Worm (Caenorhabditis elegans) whole organism, L3 larva: Measurements from ENCODE around the gene Y49F6C.6.
A peak's percentile ranks its signal among the peaks of the same experiment; 100 is the strongest.

Source experiments
- R02D3.7 ChIP-seq: fragments of 150-350 bp; optimal IDR thresholded peaks from 2 replicates; lab custom pipeline; 2014; ENCODE audit warnings: missing biosample characterization, missing genetic modification characterization
- ZK546.5 ChIP-seq: sonication (generic microtip); optimal IDR thresholded peaks from 2 replicates; lab custom pipeline; 2017; ENCODE audit warnings: missing biosample characterization, missing genetic modification characterization
- aly-2 ChIP-seq: fragments of 150-350 bp; optimal IDR thresholded peaks from 2 replicates; lab custom pipeline; 2014; ENCODE audit warnings: missing biosample characterization, missing genetic modification characterization
- ama-1 ChIP-seq: fragments of 150-350 bp; optimal IDR thresholded peaks from 2 replicates; lab custom pipeline; 2018
- ceh-28 ChIP-seq: fragments of 150-350 bp; optimal IDR thresholded peaks from 2 replicates; lab custom pipeline; 2014; ENCODE audit warnings: missing biosample characterization, missing genetic modification reagents, missing genetic modification characterization
- ceh-82 ChIP-seq: fragments of 150-350 bp; optimal IDR thresholded peaks from 2 replicates; lab custom pipeline; 2014; ENCODE audit warnings: missing biosample characterization, missing genetic modification characterization
- ceh-9 ChIP-seq: sonication (generic microtip); optimal IDR thresholded peaks from 2 replicates; lab custom pipeline; 2018; ENCODE audit warnings: missing biosample characterization, missing genetic modification characterization
- elt-1 ChIP-seq: fragments of 150-350 bp; optimal IDR thresholded peaks from 2 replicates; lab custom pipeline; 2014; ENCODE audit warnings: missing biosample characterization, missing genetic modification characterization
- elt-3 ChIP-seq, 3 experiments: fragments of 150-350 bp in 1 of 3; sonication (generic microtip) in 2 of 3; optimal IDR thresholded peaks; 2 replicates in 2 of 3; 4 replicates in 1 of 3; lab custom pipeline; 2014 to 2017; ENCODE audit warnings: missing biosample characterization in 3 of 3, missing genetic modification characterization in 3 of 3
- eor-1 ChIP-seq, 2 experiments: fragments of 150-350 bp; optimal IDR thresholded peaks; 2 replicates each; lab custom pipeline; 2014 to 2018; ENCODE audit warnings: missing biosample characterization in 2 of 2, missing genetic modification characterization in 2 of 2
- fkh-10 ChIP-seq: sonication (generic microtip); optimal IDR thresholded peaks from 2 replicates; lab custom pipeline; 2017; ENCODE audit warnings: missing biosample characterization, missing genetic modification reagents, missing genetic modification characterization
- hmg-11 ChIP-seq: sonication (generic microtip); optimal IDR thresholded peaks from 2 replicates; lab custom pipeline; 2016; ENCODE audit warnings: missing genetic modification characterization, missing compliant biosample characterization
- jun-1 ChIP-seq: fragments of 150-350 bp; optimal IDR thresholded peaks from 2 replicates; lab custom pipeline; 2014; ENCODE audit warnings: missing biosample characterization, missing genetic modification reagents, missing genetic modification characterization
- lin-15B ChIP-seq: fragments of 150-350 bp; optimal IDR thresholded peaks from 2 replicates; lab custom pipeline; 2014; ENCODE audit warnings: missing biosample characterization, missing genetic modification characterization
- lin-39 ChIP-seq: fragments of 150-350 bp; optimal IDR thresholded peaks from 2 replicates; lab custom pipeline; 2018; ENCODE audit warnings: missing biosample characterization, missing genetic modification reagents, missing genetic modification characterization
- lsy-12 ChIP-seq: sonication (generic microtip); optimal IDR thresholded peaks from 2 replicates; lab custom pipeline; 2016; ENCODE audit warnings: mild to moderate bottlenecking, missing genetic modification characterization, missing compliant biosample characterization
- mml-1 ChIP-seq: fragments of 150-350 bp; sonication (generic microtip); optimal IDR thresholded peaks from 3 replicates; lab custom pipeline; 2014; ENCODE audit warnings: missing biosample characterization, missing genetic modification characterization
- nfya-1 ChIP-seq: sonication (generic microtip); optimal IDR thresholded peaks from 2 replicates; lab custom pipeline; 2017; ENCODE audit warnings: missing genetic modification characterization, mild to moderate bottlenecking, missing compliant biosample characterization, antibody characterized with exemption, moderate library complexity; ENCODE audit not compliant: insufficient read depth
- nhr-12 ChIP-seq: fragments of 150-350 bp; optimal IDR thresholded peaks from 2 replicates; lab custom pipeline; 2014; ENCODE audit warnings: missing biosample characterization, missing genetic modification characterization
- nhr-23 ChIP-seq: fragments of 150-350 bp; optimal IDR thresholded peaks from 2 replicates; lab custom pipeline; 2014; ENCODE audit warnings: missing biosample characterization, missing genetic modification reagents, missing genetic modification characterization
- nhr-43 ChIP-seq: sonication (generic microtip); optimal IDR thresholded peaks from 2 replicates; lab custom pipeline; 2016; ENCODE audit warnings: mild to moderate bottlenecking, missing genetic modification characterization, missing compliant biosample characterization; ENCODE audit not compliant: poor library complexity, severe bottlenecking
- nhr-67 ChIP-seq: fragments of 150-350 bp; optimal IDR thresholded peaks from 2 replicates; lab custom pipeline; 2014; ENCODE audit warnings: missing biosample characterization, missing genetic modification characterization
- nhr-76 ChIP-seq: fragments of 150-350 bp; sonication (generic microtip); optimal IDR thresholded peaks from 5 replicates; lab custom pipeline; 2014; ENCODE audit warnings: missing biosample characterization, missing genetic modification characterization
- nhr-77 ChIP-seq: fragments of 150-350 bp; optimal IDR thresholded peaks from 2 replicates; lab custom pipeline; 2014; ENCODE audit warnings: missing biosample characterization, missing genetic modification characterization
- pha-4 ChIP-seq: fragments of 150-350 bp; optimal IDR thresholded peaks from 2 replicates; lab custom pipeline; 2014; ENCODE audit warnings: missing biosample characterization, missing genetic modification reagents, missing genetic modification characterization
- pqm-1 ChIP-seq: fragments of 150-350 bp; optimal IDR thresholded peaks from 2 replicates; lab custom pipeline; 2017; ENCODE audit warnings: missing biosample characterization, missing genetic modification characterization, inconsistent platforms
- unc-39 ChIP-seq: sonication (generic microtip); optimal IDR thresholded peaks from 4 replicates; lab custom pipeline; 2017; ENCODE audit warnings: missing biosample characterization, missing genetic modification characterization
- zag-1 ChIP-seq: fragments of 150-350 bp; optimal IDR thresholded peaks from 2 replicates; lab custom pipeline; 2014; ENCODE audit warnings: missing biosample characterization, missing genetic modification characterization
- ztf-11 ChIP-seq: fragments of 150-350 bp; optimal IDR thresholded peaks from 2 replicates; lab custom pipeline; 2014; ENCODE audit warnings: missing biosample characterization, missing genetic modification characterization
- ztf-4 ChIP-seq: fragments of 150-350 bp; optimal IDR thresholded peaks from 2 replicates; lab custom pipeline; 2014; ENCODE audit warnings: missing biosample characterization, missing genetic modification characterization

The Y49F6C.6 gene

ce11 chrII:3371010-3371409, 4.0 kb upstream of the Y49F6C.6 start, which contains the start of gene bath-23:
Gene bath-23, plus strand, starts transcription at chrII:3371310.
- no peak for TF ChIP-seq lin-39 (tag; lab: Kevin White, UChicago)
- no peak for TF ChIP-seq eor-1 (tag; optimal IDR thresholded peaks at IDR 0.05; lab: Kevin White, UChicago)
- TF ChIP-seq R02D3.7 (tag; lab: Kevin White, UChicago) = no peak
- no peak for TF ChIP-seq pha-4 (tag; lab: Kevin White, UChicago)
- no peak for TF ChIP-seq nhr-23 (tag; lab: Kevin White, UChicago)
- TF ChIP-seq hmg-11 (tag; lab: Kevin White, UChicago) = no peak
- no peak for TF ChIP-seq zag-1 (tag; lab: Kevin White, UChicago)
- no peak for TF ChIP-seq ceh-82
- no peak for TF ChIP-seq ZK546.5 (tag; lab: Kevin White, UChicago)
- no peak for TF ChIP-seq jun-1 (tag; lab: Kevin White, UChicago)
- TF ChIP-seq lin-15B (tag; lab: Kevin White, UChicago) = no peak
- TF ChIP-seq nfya-1 (tag; lab: Kevin White, UChicago) = no peak
- no peak for TF ChIP-seq mml-1 (tag; lab: Kevin White, UChicago)
- no peak for TF ChIP-seq ztf-4 (tag; lab: Kevin White, UChicago)
- no peak for TF ChIP-seq nhr-77
- TF ChIP-seq ceh-28 (tag; lab: Kevin White, UChicago) = no peak

ce11 chrII:3370061-3370460, 3.1 kb upstream of the Y49F6C.6 start, which contains the start of gene Y49F6C.8:
Gene Y49F6C.8, minus strand, starts transcription at chrII:3370111.
- TF ChIP-seq zag-1 (tag; lab: Kevin White, UChicago) (no peak), nfya-1 (tag; lab: Kevin White, UChicago) (peak; percentile 96), nhr-67 (tag; lab: Kevin White, UChicago) (no peak)

ce11 chrII:3368097-3368496, 1.1 kb upstream of the Y49F6C.6 start, which contains the start of gene Y49F6C.7:
Gene Y49F6C.7, minus strand, starts transcription at chrII:3368197.
- TF ChIP-seq lin-39 (tag; lab: Kevin White, UChicago) (no peak), ceh-28 (tag; lab: Kevin White, UChicago) (no peak), nhr-76 (tag; lab: Kevin White, UChicago) (no peak), eor-1 (tag; optimal IDR thresholded peaks at IDR 0.05; lab: Kevin White, UChicago) (no peak)

ce11 chrII:3358834-3359233, 8.2 kb downstream of the Y49F6C.6 start, which contains the start of the genes lido-14 and bath-27:
Gene lido-14, plus strand, starts transcription at chrII:3359134.
Gene bath-27, plus strand, starts transcription at chrII:3359139.
- TF ChIP-seq zag-1 (tag; lab: Kevin White, UChicago) (no peak), nhr-67 (tag; lab: Kevin White, UChicago) (no peak), lsy-12 (no peak), unc-39 (tag; lab: Kevin White, UChicago) (no peak), hmg-11 (tag; lab: Kevin White, UChicago) (no peak), fkh-10 (GFP tag; lab: Kevin White, UChicago) (no peak), nhr-43 (no peak), ztf-11 (tag; lab: Kevin White, UChicago) (no peak), nhr-76 (tag; lab: Kevin White, UChicago) (no peak), aly-2 (no peak), lin-15B (tag; lab: Kevin White, UChicago) (no peak)

- TF ChIP-seq elt-1 (tag; lab: Kevin White, UChicago) = no peak
- no peak for TF ChIP-seq zag-1 (tag; lab: Kevin White, UChicago)
- no peak for TF ChIP-seq aly-2
- TF ChIP-seq ama-1 (lab: Kevin White, UChicago) = no peak
- TF ChIP-seq pqm-1 (tag; lab: Kevin White, UChicago) = no peak
- no peak for TF ChIP-seq nhr-76 (tag; lab: Kevin White, UChicago)
- TF ChIP-seq fkh-10 (GFP tag; lab: Kevin White, UChicago) = no peak
- TF ChIP-seq lin-15B (tag; lab: Kevin White, UChicago) = no peak
- no peak for TF ChIP-seq lin-39 (tag; lab: Kevin White, UChicago)
- TF ChIP-seq pha-4 (tag; lab: Kevin White, UChicago) = no peak
- no peak for TF ChIP-seq nhr-67 (tag; lab: Kevin White, UChicago)
- no peak for TF ChIP-seq jun-1 (tag; lab: Kevin White, UChicago)
Observed at ce11 chrII:3349820-3350291, 17.1 kb downstream of the Y49F6C.6 start, which contains the start of gene F14D2.8. Gene F14D2.8, minus strand, starts transcription at chrII:3349870.

- TF ChIP-seq nhr-77 = no peak
- no peak for TF ChIP-seq ama-1 (lab: Kevin White, UChicago)
- TF ChIP-seq mml-1 (tag; lab: Kevin White, UChicago) = no peak
- no peak for TF ChIP-seq ceh-9
- no peak for TF ChIP-seq lsy-12
- TF ChIP-seq unc-39 (tag; lab: Kevin White, UChicago) = no peak
- no peak for TF ChIP-seq jun-1 (tag; lab: Kevin White, UChicago)
- no peak for TF ChIP-seq ZK546.5 (tag; lab: Kevin White, UChicago)
- no peak for TF ChIP-seq ztf-4 (tag; lab: Kevin White, UChicago)
- TF ChIP-seq elt-3 (tag; optimal IDR thresholded peaks at IDR 0.05; lab: Kevin White, UChicago) = no peak
- TF ChIP-seq nfya-1 (tag; lab: Kevin White, UChicago) = no peak
- no peak for TF ChIP-seq nhr-12
- TF ChIP-seq ztf-11 (tag; lab: Kevin White, UChicago) = no peak
Observed at ce11 chrII:3347940-3348610, 18.9 kb downstream of the Y49F6C.6 start, which contains the start of the genes F14D2.14 and bath-29. Gene F14D2.14, minus strand, starts transcription at chrII:3347990. Gene bath-29, plus strand, starts transcription at chrII:3348560.
